Fruit fly (Drosophila melanogaster) whole organism: ENCODE results near the gene Polr1B.

Experiments
- Dll ChIP-seq: fragments of >200 bp; optimal IDR thresholded peaks from 2 replicates; lab custom pipeline; 2017
- psq ChIP-seq: fragments of >200 bp; optimal IDR thresholded peaks from 2 replicates; lab custom pipeline; 2017
- usp ChIP-seq: fragments of >200 bp; optimal IDR thresholded peaks from 2 replicates; lab custom pipeline; 2017; ENCODE audit warnings: missing biosample characterization, missing genetic modification characterization, mixed read lengths

- TF ChIP-seq usp (no peak), Dll (lab: Kevin White, UChicago) (no peak), psq (lab: Kevin White, UChicago) (no peak)
These were observed 46.4 kb upstream of the Polr1B start, which contains the start of gene Ent1 for dm6 chr2L:357556-358130.
